Worm (Caenorhabditis elegans): ENCODE data around the gene col-122.
"Not testable (repeated sequence)": the region's sequence is repeated elsewhere in the genome, so short reads cannot be mapped to it uniquely, and the experiment has no call there.

col-122 gene

DNA sequence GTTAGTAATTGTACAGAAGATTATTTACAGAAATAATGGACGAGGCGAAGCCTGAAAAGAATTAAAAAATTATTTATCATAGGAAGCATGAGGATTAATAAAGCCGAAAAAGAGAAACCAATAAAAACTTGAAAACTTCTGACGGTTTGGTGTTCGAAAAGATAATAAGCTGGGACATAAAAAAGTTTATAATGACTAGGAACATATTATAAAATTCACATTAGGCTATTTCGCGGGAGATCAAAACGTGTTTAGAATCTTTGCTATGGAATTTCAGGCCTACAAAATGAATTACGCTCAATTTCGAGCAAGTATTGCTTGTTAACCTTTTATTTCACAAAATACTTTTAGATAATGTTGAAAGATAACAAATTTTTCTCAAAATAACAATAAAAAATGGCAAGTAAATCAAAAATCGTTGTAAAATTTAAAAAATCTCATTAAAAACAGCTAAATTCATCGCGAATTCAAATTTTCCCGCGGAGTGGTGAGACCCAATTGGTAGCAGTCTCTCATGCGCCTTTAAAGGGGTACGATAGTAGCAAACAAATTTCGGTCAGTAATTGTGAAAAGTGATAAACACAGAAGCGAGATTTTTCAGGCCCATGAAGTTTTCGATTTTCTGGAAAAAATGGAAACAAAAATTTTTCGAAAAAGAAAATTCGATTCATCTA lies 25.7 kb downstream of the col-122 start, which contains the start of gene trcs-1 (continued):
- TF ChIP-seq lsl-1 (GFP tag; optimal IDR thresholded peaks at IDR 0.05) (peak; percentile 98), athp-1 (tag; optimal IDR thresholded peaks at IDR 0.05) (no peak), hmg-1.2 (GFP tag; IDR thresholded peaks at IDR 0.05) (no peak), nhr-27 (tag; optimal IDR thresholded peaks at IDR 0.05) (no peak), snpc-3.4 (tag; optimal IDR thresholded peaks at IDR 0.05) (peak; percentile 82), F52B5.7 (tag; optimal IDR thresholded peaks at IDR 0.05) (no peak), F49E8.2 (tag; optimal IDR thresholded peaks at IDR 0.05; ENCODE audit: insufficient read depth) (peak; percentile 70)

DNA sequence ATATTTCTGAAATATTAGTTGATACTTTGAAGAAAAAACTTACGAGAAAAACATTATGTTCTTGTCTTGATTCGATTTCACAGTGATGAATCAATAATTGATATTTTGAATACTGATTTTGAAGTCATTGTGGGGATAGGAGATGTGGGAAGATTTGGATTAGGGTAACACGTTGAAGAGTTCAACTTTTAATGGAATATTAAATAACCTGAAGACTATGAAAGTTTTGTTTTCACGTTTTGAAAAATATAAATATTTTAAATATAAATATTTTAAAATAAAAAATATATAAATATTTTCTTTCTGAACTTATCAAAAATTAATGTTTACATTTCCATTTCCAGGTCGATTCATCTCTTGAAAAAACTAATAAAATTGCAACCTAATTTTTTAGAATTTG lies 29.2 kb downstream of the col-122 start, which contains the start of gene pei-1:
pei-1 (minus strand) TSS at position 101 of the 400 bp plus-strand sequence.
- TF ChIP-seq him-1 (tag; optimal IDR thresholded peaks at IDR 0.05) (no peak), ccch-3 (GFP tag; optimal IDR thresholded peaks at IDR 0.05) (no peak), snpc-3.4 (tag; optimal IDR thresholded peaks at IDR 0.05) (no peak), nhr-80 (tag; optimal IDR thresholded peaks at IDR 0.05) (no peak), tlf-1 (GFP tag; optimal IDR thresholded peaks at IDR 0.05) (no peak), mes-4 (tag; optimal IDR thresholded peaks at IDR 0.05) (no peak), hrde-1 (tag; optimal IDR thresholded peaks at IDR 0.05; ENCODE audit: borderline replicate concordance) (no peak), K12H6.12 (tag; optimal IDR thresholded peaks at IDR 0.05) (no peak), nfyb-1 (GFP tag; IDR thresholded peaks at IDR 0.05) (no peak), madf-8 (GFP tag; conservative IDR thresholded peaks at IDR 0.05) (no peak)

DNA sequence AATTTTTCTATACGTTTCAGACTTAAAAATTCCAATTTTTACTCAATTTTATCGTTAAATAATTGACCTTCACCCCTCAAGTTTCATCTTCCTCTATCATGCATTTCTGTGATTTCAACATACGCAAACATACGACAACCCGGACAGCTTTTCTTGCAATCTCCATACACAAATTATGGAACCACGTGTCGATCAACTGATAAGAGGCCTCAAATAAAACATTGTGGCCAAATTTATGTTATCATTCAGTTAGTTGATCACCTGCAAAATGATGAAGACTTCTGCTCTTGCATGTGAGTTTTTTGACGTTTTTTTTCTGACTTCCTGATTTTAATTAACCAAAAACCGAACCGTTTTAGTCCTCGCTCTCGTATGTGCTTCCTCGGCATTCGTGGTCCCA lies 30.3 kb downstream of the col-122 start, which contains the start of gene spp-18:
spp-18 (plus strand) TSS at position 257 of the 400 bp plus-strand sequence.
- no peak for TF ChIP-seq egrh-3 (GFP tag; IDR thresholded peaks at IDR 0.05)
- no peak for TF ChIP-seq ztf-3 (GFP tag; optimal IDR thresholded peaks at IDR 0.05)
- TF ChIP-seq F37B4.10 (GFP tag; IDR thresholded peaks at IDR 0.05), result no peak
- TF ChIP-seq ama-1 (optimal IDR thresholded peaks at IDR 0.05), result no peak
- no peak for TF ChIP-seq ama-1 (GFP tag; optimal IDR thresholded peaks at IDR 0.05)
- no peak for TF ChIP-seq lsy-27 (tag; optimal IDR thresholded peaks at IDR 0.05; ENCODE audit: borderline replicate concordance, insufficient read depth)
- TF ChIP-seq dox-1 (GFP tag; IDR thresholded peaks at IDR 0.05), result 0 out of 2 replicates have a peak, but pooled peaks have one; percentile 37
- TF ChIP-seq ets-4 (GFP tag; optimal IDR thresholded peaks at IDR 0.05), result peak; percentile 75
- TF ChIP-seq attf-5 (GFP tag; optimal IDR thresholded peaks at IDR 0.05), result no peak
- TF ChIP-seq cebp-1 (GFP tag; IDR thresholded peaks at IDR 0.05), result peak; percentile 68; the same call in 1 of the 2 replicates
- TF ChIP-seq cebp-1 (tag; optimal IDR thresholded peaks at IDR 0.05), result no peak
- no peak for TF ChIP-seq nhr-27 (tag; optimal IDR thresholded peaks at IDR 0.05)
- no peak for TF ChIP-seq atf-7 (tag; optimal IDR thresholded peaks at IDR 0.05)
- TF ChIP-seq dpff-1 (tag; optimal IDR thresholded peaks at IDR 0.05), result no peak
- no peak for TF ChIP-seq chd-7 (tag; optimal IDR thresholded peaks at IDR 0.05)
- peak; percentile 87 for TF ChIP-seq nhr-80 (tag; optimal IDR thresholded peaks at IDR 0.05)
- no peak for TF ChIP-seq ceh-91 (GFP tag; IDR thresholded peaks at IDR 0.05)
- TF ChIP-seq attf-6 (GFP tag; IDR thresholded peaks at IDR 0.05), result no peak

DNA sequence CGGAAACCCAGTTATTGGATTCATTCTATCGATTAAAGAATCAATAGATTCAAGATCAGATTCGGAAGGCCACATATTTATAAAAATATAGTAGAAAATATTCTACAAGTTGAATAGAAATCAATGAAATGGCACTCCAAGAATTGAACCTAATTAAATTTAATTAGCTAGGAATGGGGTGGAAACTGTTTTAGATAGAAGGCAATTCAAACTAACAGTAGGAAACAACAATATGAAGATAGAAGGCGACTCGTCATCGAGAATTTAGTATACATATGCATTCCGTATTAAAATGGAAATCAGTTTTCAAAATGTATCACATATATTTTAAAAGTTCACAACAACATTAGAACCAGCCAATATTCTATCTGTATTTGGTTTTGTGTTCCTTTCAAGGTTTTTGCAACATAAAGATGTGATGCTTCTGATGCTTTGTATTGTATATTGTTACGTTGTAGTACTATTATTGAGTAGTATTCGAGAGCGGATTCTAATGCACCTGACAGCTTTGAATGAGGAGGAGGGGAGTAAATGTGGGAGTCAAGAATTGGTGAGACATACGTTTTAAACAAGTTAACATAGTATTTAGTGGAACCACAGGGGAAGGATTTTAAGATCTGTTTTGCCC lies 32.7 kb downstream of the col-122 start, which contains the start of the genes F27C8.3 and F27C8.2:
F27C8.3 (minus strand) TSS at position 101 of the 628 bp plus-strand sequence.
F27C8.2 (plus strand) TSS at position 578 of the 628 bp plus-strand sequence.
- not testable (repeated sequence) for TF ChIP-seq let-607 (tag; optimal IDR thresholded peaks at IDR 0.05); Y79H2A.3 (GFP tag; conservative IDR thresholded peaks at IDR 0.05); tbx-9 (tag; optimal IDR thresholded peaks at IDR 0.05; ENCODE audit: borderline replicate concordance)
